Fruit fly (Drosophila melanogaster) whole organism, embryonic: ENCODE measurements around the gene NK7.1.
A peak's percentile ranks its signal among the peaks of the same experiment; 100 is the strongest.

Experiments
- Abd-B ChIP-seq: fragments of 200-800 bp; sonication (Bioruptor generic); optimal IDR thresholded peaks from 2 replicates; lab custom pipeline; 2018; ENCODE audit warnings: missing biosample characterization, mild to moderate bottlenecking, missing genetic modification characterization, moderate library complexity
- Atf6 ChIP-seq: fragments of 200-800 bp; sonication (Bioruptor generic); IDR thresholded peaks from 2 replicates; pipeline ENCODE4 v1.3.6; 2022; ENCODE audit warnings: missing biosample characterization, missing genetic modification characterization
- Bgb ChIP-seq: fragments of 200-800 bp; sonication (Bioruptor generic); IDR thresholded peaks from 2 replicates; pipeline ENCODE4 v1.3.6; 2022; ENCODE audit warnings: missing biosample characterization, missing genetic modification characterization; ENCODE audit not compliant: partially characterized antibody
- CG10462 ChIP-seq: fragments of 200-800 bp; sonication (Bioruptor generic); optimal IDR thresholded peaks from 2 replicates; lab custom pipeline; 2016; ENCODE audit warnings: missing biosample characterization, missing genetic modification characterization
- CG12071 ChIP-seq: fragments of 200-800 bp; sonication (Bioruptor generic); optimal IDR thresholded peaks from 3 replicates; lab custom pipeline; 2018; ENCODE audit warnings: missing biosample characterization, mild to moderate bottlenecking, missing genetic modification characterization
- CG1233 ChIP-seq: fragments of 200-800 bp; sonication (Bioruptor generic); optimal IDR thresholded peaks from 4 replicates; lab custom pipeline; 2018; ENCODE audit warnings: missing biosample characterization, mild to moderate bottlenecking, missing genetic modification characterization
- CG14710 ChIP-seq: fragments of 200-800 bp; sonication (Bioruptor generic); optimal IDR thresholded peaks from 3 replicates; lab custom pipeline; 2019; ENCODE audit warnings: missing biosample characterization, mild to moderate bottlenecking, missing genetic modification characterization, moderate library complexity
- CG15696 ChIP-seq: fragments of 200-800 bp; sonication (Bioruptor generic); optimal IDR thresholded peaks from 2 replicates; lab custom pipeline; 2019; ENCODE audit warnings: missing biosample characterization, mild to moderate bottlenecking, missing genetic modification characterization, moderate library complexity
- CG17359 ChIP-seq: fragments of 200-800 bp; sonication (Bioruptor generic); optimal IDR thresholded peaks from 3 replicates; lab custom pipeline; 2018; ENCODE audit warnings: missing biosample characterization, mild to moderate bottlenecking, missing genetic modification characterization, moderate library complexity
- CG2129 ChIP-seq: fragments of 200-800 bp; sonication (Bioruptor generic); IDR thresholded peaks from 2 replicates; pipeline ENCODE4 v1.3.6; 2022; ENCODE audit warnings: missing biosample characterization, missing genetic modification characterization; ENCODE audit not compliant: partially characterized antibody
- CG2202 ChIP-seq: fragments of 200-800 bp; sonication (Bioruptor generic); optimal IDR thresholded peaks from 2 replicates; lab custom pipeline; 2018; ENCODE audit warnings: missing biosample characterization, mild to moderate bottlenecking, missing genetic modification characterization
- CG30431 ChIP-seq: fragments of 200-800 bp; sonication (Bioruptor generic); optimal IDR thresholded peaks from 2 replicates; lab custom pipeline; 2017; ENCODE audit warnings: missing biosample characterization, missing genetic modification characterization
- CG3995 ChIP-seq: fragments of 200-800 bp; sonication (Bioruptor generic); optimal IDR thresholded peaks from 3 replicates; lab custom pipeline; 2016; ENCODE audit warnings: missing biosample characterization, missing genetic modification characterization
- CG4328 ChIP-seq: fragments of 200-800 bp; sonication (Bioruptor generic); optimal IDR thresholded peaks from 3 replicates; lab custom pipeline; 2017; ENCODE audit warnings: missing biosample characterization, missing genetic modification reagents, missing genetic modification characterization
- CG7987 ChIP-seq: fragments of 200-800 bp; sonication (Bioruptor generic); optimal IDR thresholded peaks from 2 replicates; lab custom pipeline; 2018; ENCODE audit warnings: missing biosample characterization, mild to moderate bottlenecking, missing genetic modification characterization, moderate library complexity
- CG8281 ChIP-seq: fragments of 200-800 bp; sonication (Bioruptor generic); optimal IDR thresholded peaks from 2 replicates; lab custom pipeline; 2018; ENCODE audit warnings: missing biosample characterization, mild to moderate bottlenecking, missing genetic modification characterization, moderate library complexity
- Eip74EF ChIP-seq, 2 experiments: fragments of 200-800 bp in 1 of 2; fragments of >200 bp in 1 of 2; sonication (Bioruptor generic) in 1 of 2; optimal IDR thresholded peaks; 2 replicates each; lab custom pipeline; 2017 to 2019; ENCODE audit warnings: missing biosample characterization in 2 of 2, missing genetic modification characterization in 2 of 2, mild to moderate bottlenecking in 1 of 2, moderate library complexity in 1 of 2
- HLH3B ChIP-seq: fragments of 200-800 bp; sonication (Bioruptor generic); IDR thresholded peaks from 2 replicates; pipeline ENCODE4 v1.3.6; 2022; ENCODE audit warnings: missing biosample characterization, missing genetic modification characterization
- Mes4 ChIP-seq: fragments of 200-800 bp; sonication (Bioruptor generic); optimal IDR thresholded peaks from 2 replicates; lab custom pipeline; 2016; ENCODE audit warnings: missing biosample characterization, missing genetic modification characterization
- NC2β ChIP-seq: fragments of 200-800 bp; sonication (Bioruptor generic); optimal IDR thresholded peaks from 2 replicates; lab custom pipeline; 2016; ENCODE audit warnings: missing biosample characterization, missing genetic modification characterization
- PHDP ChIP-seq: fragments of 200-800 bp; sonication (Bioruptor generic); optimal IDR thresholded peaks from 3 replicates; lab custom pipeline; 2018; ENCODE audit warnings: missing biosample characterization, mild to moderate bottlenecking, missing genetic modification characterization, moderate library complexity
- Rfx ChIP-seq: fragments of 200-800 bp; sonication (Bioruptor generic); IDR thresholded peaks from 2 replicates; pipeline ENCODE4 v1.3.6; 2022; ENCODE audit warnings: missing biosample characterization, missing genetic modification characterization
- Ssrp ChIP-seq: fragments of 200-800 bp; sonication (Bioruptor generic); optimal IDR thresholded peaks from 2 replicates; lab custom pipeline; 2018; ENCODE audit warnings: missing biosample characterization, mild to moderate bottlenecking, missing genetic modification characterization, moderate library complexity
- Trl ChIP-seq, 3 experiments: fragments of >200 bp in 2 of 3; fragments of 200-800 bp in 1 of 3; sonication (Bioruptor generic) in 1 of 3; optimal IDR thresholded peaks; 2 replicates in 1 of 3; 3 replicates in 2 of 3; lab custom pipeline; 2016 to 2017; ENCODE audit warnings: missing biosample characterization in 1 of 3, missing genetic modification characterization in 1 of 3
- al ChIP-seq: fragments of 200-800 bp; sonication (Bioruptor generic); IDR thresholded peaks from 2 replicates; pipeline ENCODE4 v1.3.6; 2022; ENCODE audit warnings: missing biosample characterization, missing genetic modification characterization
- cad ChIP-seq: fragments of >200 bp; optimal IDR thresholded peaks from 2 replicates; lab custom pipeline; 2017; ENCODE audit warnings: missing biosample characterization, missing genetic modification characterization
- caup ChIP-seq: fragments of 200-800 bp; sonication (Bioruptor generic); optimal IDR thresholded peaks from 3 replicates; lab custom pipeline; 2017; ENCODE audit warnings: missing biosample characterization, mild to moderate bottlenecking, missing genetic modification characterization, moderate library complexity; ENCODE audit not compliant: severe bottlenecking
- crol ChIP-seq: fragments of 200-800 bp; sonication (Bioruptor generic); IDR thresholded peaks from 2 replicates; pipeline ENCODE4 v1.3.6; 2022; ENCODE audit warnings: missing biosample characterization, missing genetic modification characterization
- crp ChIP-seq, 2 experiments: fragments of 200-800 bp; sonication (Bioruptor generic); optimal IDR thresholded peaks; 2 replicates in 1 of 2; 3 replicates in 1 of 2; lab custom pipeline; 2017; ENCODE audit warnings: missing biosample characterization in 2 of 2, missing genetic modification characterization in 2 of 2, mild to moderate bottlenecking in 1 of 2, moderate library complexity in 1 of 2
- emc ChIP-seq: fragments of 200-800 bp; sonication (Bioruptor generic); optimal IDR thresholded peaks from 2 replicates; lab custom pipeline; 2016; ENCODE audit warnings: missing biosample characterization, missing genetic modification characterization
- esg ChIP-seq: fragments of 200-800 bp; sonication (Bioruptor generic); conservative IDR thresholded peaks from 2 replicates; pipeline ENCODE4 v1.3.6; 2022; ENCODE audit warnings: missing biosample characterization, missing genetic modification characterization
- fd64A ChIP-seq: fragments of 200-800 bp; sonication (Bioruptor generic); optimal IDR thresholded peaks from 3 replicates; lab custom pipeline; 2018; ENCODE audit warnings: missing biosample characterization, mild to moderate bottlenecking, missing genetic modification characterization
- gsb ChIP-seq: fragments of 200-800 bp; sonication (Bioruptor generic); IDR thresholded peaks from 2 replicates; pipeline ENCODE4 v1.3.6; 2022; ENCODE audit warnings: missing biosample characterization, missing genetic modification characterization
- lab ChIP-seq: fragments of 200-800 bp; sonication (Bioruptor generic); optimal IDR thresholded peaks from 3 replicates; lab custom pipeline; 2017; ENCODE audit warnings: missing biosample characterization, missing genetic modification characterization, mild to moderate bottlenecking, moderate library complexity, missing genetic modification reagents
- mam ChIP-seq: fragments of 200-800 bp; sonication (Bioruptor generic); optimal IDR thresholded peaks from 3 replicates; lab custom pipeline; 2016; ENCODE audit warnings: missing biosample characterization, missing genetic modification characterization
- mld ChIP-seq: fragments of 200-800 bp; sonication (Bioruptor generic); IDR thresholded peaks from 3 replicates; pipeline ENCODE4 v1.3.6; 2022; ENCODE audit warnings: missing biosample characterization, missing genetic modification characterization; ENCODE audit not compliant: partially characterized antibody
- nerfin-1 ChIP-seq: fragments of 200-800 bp; sonication (Bioruptor generic); optimal IDR thresholded peaks from 3 replicates; lab custom pipeline; 2019; ENCODE audit warnings: missing biosample characterization, mild to moderate bottlenecking, missing genetic modification characterization, moderate library complexity
- pum ChIP-seq: fragments of 200-800 bp; sonication (Bioruptor generic); optimal IDR thresholded peaks from 2 replicates; lab custom pipeline; 2016; ENCODE audit warnings: missing biosample characterization, missing genetic modification characterization
- seq ChIP-seq: fragments of 200-800 bp; sonication (Bioruptor generic); IDR thresholded peaks from 2 replicates; pipeline ENCODE4 v1.3.6; 2022; ENCODE audit warnings: missing biosample characterization, missing genetic modification characterization
- sima ChIP-seq: fragments of 200-800 bp; sonication (Bioruptor generic); optimal IDR thresholded peaks from 2 replicates; lab custom pipeline; 2016; ENCODE audit warnings: missing biosample characterization, missing genetic modification characterization
- slou ChIP-seq: fragments of 200-800 bp; sonication (Bioruptor generic); optimal IDR thresholded peaks from 3 replicates; lab custom pipeline; 2016; ENCODE audit warnings: missing biosample characterization, missing genetic modification characterization
- sob ChIP-seq: fragments of 200-800 bp; sonication (Bioruptor generic); IDR thresholded peaks from 2 replicates; pipeline ENCODE4 v1.3.6; 2022; ENCODE audit warnings: missing biosample characterization, missing genetic modification characterization
- tin ChIP-seq: fragments of 200-800 bp; sonication (Bioruptor generic); optimal IDR thresholded peaks from 3 replicates; lab custom pipeline; 2016; ENCODE audit warnings: missing biosample characterization, missing genetic modification characterization
- tna ChIP-seq: fragments of 200-800 bp; sonication (Bioruptor generic); IDR thresholded peaks from 2 replicates; pipeline ENCODE4 v1.3.6; 2022; ENCODE audit warnings: missing biosample characterization, missing genetic modification characterization; ENCODE audit not compliant: partially characterized antibody
- zfh1 ChIP-seq: fragments of 200-800 bp; sonication (Bioruptor generic); IDR thresholded peaks from 3 replicates; pipeline ENCODE4 v1.3.6; 2022; ENCODE audit warnings: missing biosample characterization, missing genetic modification characterization

Gene NK7.1

DNA sequence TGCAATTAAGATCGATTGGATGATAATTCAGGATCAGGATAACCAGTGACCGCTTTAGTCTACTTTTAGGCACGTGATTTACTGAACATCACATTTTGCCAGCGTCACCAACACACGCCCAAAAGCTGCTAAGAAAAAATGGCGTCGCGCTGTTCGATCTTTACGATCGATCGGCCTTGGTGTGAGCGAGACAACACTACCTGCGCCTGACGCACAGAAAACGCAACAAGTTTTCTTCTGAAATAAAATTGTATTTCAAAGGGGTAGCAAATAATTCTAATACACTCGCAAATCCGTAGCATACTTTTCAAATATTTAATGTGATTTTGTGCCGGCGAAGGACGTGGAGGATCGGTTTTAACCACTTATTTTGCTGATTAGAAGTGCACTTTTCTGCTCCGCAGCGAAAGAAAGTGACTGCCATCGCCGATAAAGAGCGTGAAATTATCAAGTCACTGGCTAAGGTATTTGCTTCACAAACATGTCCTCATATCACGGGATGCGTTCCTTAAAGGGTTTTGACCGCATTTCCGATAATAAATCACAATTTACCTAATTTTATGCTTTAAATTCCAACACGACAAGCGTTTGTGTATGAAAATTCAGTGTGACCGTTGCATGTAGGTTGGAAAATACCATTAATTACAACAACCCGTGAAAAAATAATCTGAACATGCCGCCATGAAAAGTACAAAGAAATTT lies 64.6 kb downstream of the NK7.1 start (continued):
- TF ChIP-seq Trl (optimal IDR thresholded peaks at IDR 0.05; lab: Kevin White, UChicago) (no peak), Trl (GFP tag; optimal IDR thresholded peaks at IDR 0.05; lab: Kevin White, UChicago) (no peak)

DNA sequence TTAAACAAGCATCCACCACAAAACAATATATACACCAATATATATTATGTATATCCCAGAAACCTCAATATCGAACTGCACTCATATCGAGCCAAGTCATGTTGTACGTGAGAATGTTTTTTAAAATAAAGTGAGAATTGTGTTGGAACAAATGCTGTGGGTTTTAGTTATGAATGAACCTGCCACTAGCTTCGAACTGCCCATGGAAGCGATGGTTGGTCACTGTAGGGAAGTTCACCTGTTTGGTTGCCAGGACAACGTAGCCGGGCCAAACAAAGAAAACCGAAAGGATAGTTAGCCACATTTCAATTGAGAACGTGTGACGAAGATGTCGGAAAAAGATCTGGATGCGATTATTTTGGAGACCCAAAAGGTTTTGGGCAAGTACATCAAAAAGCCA lies 70.6 kb downstream of the NK7.1 start, which contains the start of gene IFT54:
TSS of gene IFT54 (plus strand) at position 301 of the 400 bp plus-strand sequence.
- peak; percentile 24; the same call in 1 of the 2 replicates for TF ChIP-seq Rfx (GFP tag; lab: Robert Waterston, UW)
- TF ChIP-seq HLH3B (GFP tag; lab: Robert Waterston, UW): no peak
- TF ChIP-seq sob: 0 out of 2 replicates have a peak, but pooled peaks have one; percentile 14
- no peak for TF ChIP-seq NC2β (GFP tag; lab: Kevin White, UChicago)

DNA sequence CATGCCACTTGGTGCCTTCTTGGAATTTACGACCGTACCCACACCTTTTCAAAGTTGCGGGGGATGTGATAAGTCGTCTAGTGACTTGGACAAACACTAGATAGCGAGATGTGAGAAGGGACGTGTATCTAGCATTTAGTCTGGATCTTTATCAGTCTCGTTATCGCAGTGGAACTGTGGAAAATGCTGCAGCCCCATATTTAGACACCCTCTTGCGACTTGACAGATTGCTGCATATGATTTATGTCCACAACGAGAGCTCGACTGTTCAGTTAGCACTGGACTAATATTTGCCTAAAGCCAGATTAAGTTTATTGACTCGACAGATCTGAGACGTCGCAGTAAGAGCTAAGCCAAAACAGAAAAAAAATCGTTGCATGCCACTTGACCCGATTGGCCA lies 72.9 kb downstream of the NK7.1 start:
- TF ChIP-seq Bgb (GFP tag; lab: Robert Waterston, UW) (no peak), Mes4 (GFP tag; lab: Kevin White, UChicago) (no peak), CG12071 (peak; percentile 80), CG17359 (tag; lab: Kevin White, UChicago) (peak; percentile 58), fd64A (GFP tag; lab: Kevin White, UChicago) (peak; percentile 82), pum (GFP tag; lab: Kevin White, UChicago) (no peak), Ssrp (tag; lab: Kevin White, UChicago) (no peak), CG14710 (tag; lab: Kevin White, UChicago) (peak; percentile 31), CG8281 (tag; lab: Kevin White, UChicago) (peak; percentile 44), Abd-B (GFP tag; lab: Kevin White, UChicago) (no peak), lab (peak; percentile 67), tin (GFP tag; lab: Kevin White, UChicago) (no peak), nerfin-1 (tag; lab: Kevin White, UChicago) (peak; percentile 53), emc (no peak), slou (GFP tag; lab: Kevin White, UChicago) (no peak), cad (GFP tag; lab: Kevin White, UChicago) (no peak), tna (no peak), CG1233 (peak; percentile 62), al (GFP tag; lab: Robert Waterston, UW) (no peak), CG2202 (tag; lab: Kevin White, UChicago) (peak; percentile 30), CG10462 (GFP tag; lab: Kevin White, UChicago) (no peak), Eip74EF (GFP tag; optimal IDR thresholded peaks at IDR 0.05; lab: Kevin White, UChicago) (no peak), gsb (GFP tag; lab: Robert Waterston, UW) (no peak), CG15696 (peak; percentile 37), mam (GFP tag; lab: Kevin White, UChicago) (no peak), mld (GFP tag; lab: Robert Waterston, UW) (no peak), PHDP (tag; lab: Kevin White, UChicago) (peak; percentile 46), caup (GFP tag; lab: Kevin White, UChicago) (no peak), crol (GFP tag; lab: Robert Waterston, UW) (no peak), CG7987 (GFP tag; lab: Kevin White, UChicago) (peak; percentile 71), CG3995 (GFP tag; lab: Kevin White, UChicago) (no peak), crp (GFP tag; optimal IDR thresholded peaks at IDR 0.05; lab: Kevin White, UChicago) (no peak), esg (GFP tag; lab: Robert Waterston, UW) (no peak), sima (GFP tag; lab: Kevin White, UChicago) (no peak), CG2129 (GFP tag; lab: Robert Waterston, UW) (no peak), Atf6 (GFP tag; lab: Robert Waterston, UW) (no peak), seq (GFP tag; lab: Robert Waterston, UW) (no peak), zfh1 (GFP tag; lab: Robert Waterston, UW) (no peak), CG4328 (GFP tag; lab: Kevin White, UChicago) (peak; percentile 35), CG30431 (GFP tag; lab: Kevin White, UChicago) (no peak)
